Worm (Caenorhabditis elegans) whole organism, midembryonic: ENCODE measurements around the gene skr-13.

Source experiments
- T22C8.4 ChIP-seq: fragments of 200-800 bp; sonication (Bioruptor generic); IDR thresholded peaks from 2 replicates; pipeline ENCODE4 v1.3.6; 2022; ENCODE audit warnings: missing genetic modification characterization, missing compliant biosample characterization
- cog-1 ChIP-seq: sonication (generic microtip); optimal IDR thresholded peaks from 2 replicates; lab custom pipeline; 2016; ENCODE audit warnings: missing genetic modification characterization, missing compliant biosample characterization
- flt-1 ChIP-seq: fragments of 200-800 bp; sonication (Bioruptor generic); IDR thresholded peaks from 2 replicates; pipeline ENCODE4 v1.3.6; 2022; ENCODE audit warnings: missing genetic modification characterization, missing compliant biosample characterization
- klf-2 ChIP-seq: fragments of 200-800 bp; sonication (Bioruptor generic); conservative IDR thresholded peaks from 2 replicates; pipeline ENCODE4 v1.3.6; 2022; ENCODE audit warnings: missing genetic modification reagents, missing genetic modification characterization, missing compliant biosample characterization
- med-1 ChIP-seq: sonication (generic microtip); optimal IDR thresholded peaks from 2 replicates; lab custom pipeline; 2017; ENCODE audit warnings: missing genetic modification characterization, mild to moderate bottlenecking, missing compliant biosample characterization, antibody characterized with exemption, missing genetic modification reagents; ENCODE audit not compliant: insufficient read depth
- ref-1 ChIP-seq: fragments of 200-800 bp; sonication (Bioruptor generic); conservative IDR thresholded peaks from 2 replicates; pipeline ENCODE4 v1.3.6; 2022; ENCODE audit warnings: missing genetic modification reagents, missing genetic modification characterization, missing compliant biosample characterization
- tab-1 ChIP-seq: fragments of 200-800 bp; sonication (Bioruptor generic); IDR thresholded peaks from 2 replicates; pipeline ENCODE4 v1.3.6; 2022; ENCODE audit warnings: missing genetic modification characterization, missing compliant biosample characterization
- ztf-29 ChIP-seq: fragments of 200-800 bp; sonication (Bioruptor generic); IDR thresholded peaks from 2 replicates; pipeline ENCODE4 v1.3.6; 2022; ENCODE audit warnings: missing genetic modification reagents, missing genetic modification characterization, missing compliant biosample characterization

- no peak for TF ChIP-seq ztf-29
- no peak for TF ChIP-seq flt-1 (GFP tag; lab: Robert Waterston, UW)
- no peak for TF ChIP-seq tab-1
- no peak for TF ChIP-seq ref-1 (GFP tag; lab: Robert Waterston, UW)
- no peak for TF ChIP-seq klf-2
- TF ChIP-seq cog-1: no peak
- no peak for TF ChIP-seq T22C8.4 (GFP tag; lab: Robert Waterston, UW)
- TF ChIP-seq med-1: no peak
These were observed 45.4 kb upstream of the skr-13 start for ce11 chrIV:17207864-17208263.
